Worm (Caenorhabditis elegans): ENCODE data around the gene ncs-4.

The ncs-4 gene

ce11 chrX:10197204-10197756, 21.0 kb downstream of the ncs-4 start, which contains the start of gene nucb-1 (continued):
- TF ChIP-seq nhr-25 (tag; optimal IDR thresholded peaks at IDR 0.05): peak; percentile 91

DNA sequence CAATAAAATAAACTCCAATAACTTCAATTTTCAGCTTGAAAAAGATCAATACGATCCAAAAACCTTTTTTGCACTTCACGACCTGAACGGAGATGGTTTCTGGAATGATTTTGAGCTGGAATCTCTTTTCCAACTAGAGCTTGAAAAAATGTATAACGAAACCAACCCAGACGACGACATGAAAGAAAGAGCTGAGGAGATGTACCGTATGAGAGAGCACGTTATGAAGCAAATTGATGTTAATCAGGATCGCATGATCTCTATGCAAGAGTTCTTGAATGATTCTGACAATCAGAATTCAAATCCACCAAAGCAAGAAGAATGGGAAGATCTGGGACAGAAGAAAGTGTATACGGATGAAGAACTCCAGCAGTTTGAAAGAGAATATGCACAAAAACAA, 22.9 kb downstream of the ncs-4 start:
- no peak for TF ChIP-seq nhr-25 (tag; optimal IDR thresholded peaks at IDR 0.05)
- no peak for TF ChIP-seq skn-1 (tag; optimal IDR thresholded peaks at IDR 0.05)
- no peak for TF ChIP-seq jun-1 (tag; optimal IDR thresholded peaks at IDR 0.05)
- no peak for TF ChIP-seq unc-62 (GFP tag; optimal IDR thresholded peaks at IDR 0.05)
- no peak for TF ChIP-seq ama-1 (optimal IDR thresholded peaks at IDR 0.05)

ce11 chrX:10203501-10203900, 27.2 kb downstream of the ncs-4 start:
- TF ChIP-seq elt-1 (tag; optimal IDR thresholded peaks at IDR 0.05) (no peak), skn-1 (tag; optimal IDR thresholded peaks at IDR 0.05) (no peak), elt-3 (tag; optimal IDR thresholded peaks at IDR 0.05) (no peak), sea-2 (GFP tag; optimal IDR thresholded peaks at IDR 0.05) (no peak), fos-1 (tag; optimal IDR thresholded peaks at IDR 0.05) (no peak), nhr-67 (tag; optimal IDR thresholded peaks at IDR 0.05) (no peak)

ce11 chrX:10204313-10205063, 28.2 kb downstream of the ncs-4 start:
- TF ChIP-seq pha-4 (tag; optimal IDR thresholded peaks at IDR 0.05): no peak
- TF ChIP-seq egl-5 (tag; optimal IDR thresholded peaks at IDR 0.05): peak; percentile 7

ce11 chrX:10205321-10205720, 29.0 kb downstream of the ncs-4 start, which contains the start of gene sex-1:
TSS of gene sex-1 (minus strand) at chrX:10205421.
- no peak for TF ChIP-seq R02D3.7 (tag; optimal IDR thresholded peaks at IDR 0.05)
- no peak for TF ChIP-seq lin-15B (tag; optimal IDR thresholded peaks at IDR 0.05)
- no peak for TF ChIP-seq ceh-9 (tag; optimal IDR thresholded peaks at IDR 0.05)
- no peak for TF ChIP-seq ceh-28 (tag; optimal IDR thresholded peaks at IDR 0.05)
- no peak for TF ChIP-seq nhr-25 (tag; optimal IDR thresholded peaks at IDR 0.05)
- TF ChIP-seq eor-1 (tag; optimal IDR thresholded peaks at IDR 0.05): no peak
- no peak for TF ChIP-seq lin-39 (tag; optimal IDR thresholded peaks at IDR 0.05)
- TF ChIP-seq nhr-28 (tag; optimal IDR thresholded peaks at IDR 0.05): no peak
- TF ChIP-seq elt-1 (tag; optimal IDR thresholded peaks at IDR 0.05): no peak
- TF ChIP-seq mdl-1 (tag; optimal IDR thresholded peaks at IDR 0.05): no peak
- TF ChIP-seq egl-5 (tag; optimal IDR thresholded peaks at IDR 0.05): no peak
- no peak for TF ChIP-seq fkh-2 (tag; optimal IDR thresholded peaks at IDR 0.05)

DNA sequence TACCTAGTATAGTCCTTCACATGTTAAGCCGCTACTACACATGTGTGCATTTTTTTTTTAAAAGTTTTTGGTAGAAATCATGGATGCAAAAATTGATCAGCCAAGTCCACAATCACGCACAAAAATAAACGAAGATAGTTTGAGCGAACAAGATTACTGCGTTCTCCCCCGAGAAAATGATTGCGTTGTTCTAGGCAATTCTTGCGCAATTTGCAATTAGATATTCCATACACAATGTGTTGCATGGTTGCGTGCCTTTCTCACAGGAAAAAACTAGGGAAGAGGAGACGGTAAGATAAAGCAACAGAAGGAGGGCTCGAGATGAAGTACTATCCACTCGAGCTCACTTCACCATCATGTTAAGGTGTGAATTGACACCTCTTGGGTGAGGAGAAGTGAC, 29.7 kb downstream of the ncs-4 start:
- TF ChIP-seq tbx-2 (tag; optimal IDR thresholded peaks at IDR 0.05): no peak
- TF ChIP-seq zag-1 (tag; optimal IDR thresholded peaks at IDR 0.05): no peak
- TF ChIP-seq eor-1 (tag; optimal IDR thresholded peaks at IDR 0.05): no peak
- no peak for TF ChIP-seq unc-39 (tag; optimal IDR thresholded peaks at IDR 0.05)
- no peak for TF ChIP-seq elt-3 (tag; optimal IDR thresholded peaks at IDR 0.05)
- no peak for TF ChIP-seq elt-1 (tag; optimal IDR thresholded peaks at IDR 0.05)
- TF ChIP-seq pha-4 (tag; optimal IDR thresholded peaks at IDR 0.05): no peak
- no peak for TF ChIP-seq nhr-12 (tag; optimal IDR thresholded peaks at IDR 0.05)
- no peak for TF ChIP-seq ceh-9 (tag; optimal IDR thresholded peaks at IDR 0.05)
- no peak for TF ChIP-seq mml-1 (tag; optimal IDR thresholded peaks at IDR 0.05)
- TF ChIP-seq nhr-237 (tag; optimal IDR thresholded peaks at IDR 0.05): no peak
- TF ChIP-seq skn-1 (tag; optimal IDR thresholded peaks at IDR 0.05): no peak
- no peak for TF ChIP-seq nhr-28 (tag; optimal IDR thresholded peaks at IDR 0.05)
- TF ChIP-seq fkh-2 (tag; optimal IDR thresholded peaks at IDR 0.05): no peak
- no peak for TF ChIP-seq nhr-77 (tag; optimal IDR thresholded peaks at IDR 0.05)
- no peak for TF ChIP-seq nhr-25 (tag; optimal IDR thresholded peaks at IDR 0.05)

DNA sequence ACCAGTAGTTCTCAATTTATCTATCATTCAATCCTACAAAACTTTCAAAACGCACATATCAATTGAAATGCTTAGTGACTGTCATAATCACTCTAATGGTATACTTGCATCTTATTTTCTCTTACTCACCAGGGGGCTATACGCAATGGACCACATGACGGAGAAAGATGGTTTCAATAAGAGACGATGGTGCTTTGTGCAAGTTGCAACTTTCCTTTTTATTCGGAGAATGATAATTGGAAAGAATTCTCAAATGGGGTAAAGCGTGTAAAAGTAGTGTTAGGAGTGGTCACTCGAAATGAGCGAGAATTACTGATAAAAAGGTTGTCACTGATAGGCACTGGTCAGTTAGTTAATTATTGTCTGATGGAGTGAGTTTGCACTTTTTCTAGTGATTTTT, 32.2 kb downstream of the ncs-4 start:
- TF ChIP-seq snpc-4 (tag; optimal IDR thresholded peaks at IDR 0.05) (no peak), ZK546.5 (tag; optimal IDR thresholded peaks at IDR 0.05) (no peak), R02D3.7 (tag; optimal IDR thresholded peaks at IDR 0.05) (no peak), jun-1 (tag; optimal IDR thresholded peaks at IDR 0.05) (no peak), tbx-2 (tag; optimal IDR thresholded peaks at IDR 0.05) (no peak), nhr-237 (tag; optimal IDR thresholded peaks at IDR 0.05) (no peak), lsy-12 (tag; optimal IDR thresholded peaks at IDR 0.05) (no peak), mml-1 (tag; optimal IDR thresholded peaks at IDR 0.05) (no peak), pha-4 (tag; optimal IDR thresholded peaks at IDR 0.05) (no peak), eor-1 (tag; optimal IDR thresholded peaks at IDR 0.05) (no peak), elt-2 (tag; optimal IDR thresholded peaks at IDR 0.05) (no peak), pqm-1 (tag; optimal IDR thresholded peaks at IDR 0.05) (no peak), daf-12 (tag; optimal IDR thresholded peaks at IDR 0.05) (no peak), elt-3 (tag; optimal IDR thresholded peaks at IDR 0.05) (no peak)
